Fruit fly (Drosophila melanogaster): ENCODE results near the gene CG10958.

The CG10958 gene

dm6 chrX:8114476-8115342, 17.4 kb upstream of the CG10958 start (continued):
- peak; percentile 41 for TF ChIP-seq CG12155 (GFP tag; optimal IDR thresholded peaks at IDR 0.05)
- TF ChIP-seq NK7.1 (GFP tag; optimal IDR thresholded peaks at IDR 0.05): peak; percentile 30
- TF ChIP-seq B-H1 (GFP tag; IDR thresholded peaks at IDR 0.05): peak; percentile 36; the same call in 2 of the 3 replicates
- TF ChIP-seq CG13424 (tag; optimal IDR thresholded peaks at IDR 0.05): peak; percentile 77
- TF ChIP-seq CG4360 (GFP tag; IDR thresholded peaks at IDR 0.05): peak; percentile 31; the same call in 1 of the 2 replicates
- peak; percentile 45 for TF ChIP-seq ind (GFP tag; optimal IDR thresholded peaks at IDR 0.05)
- TF ChIP-seq vfl (GFP tag; optimal IDR thresholded peaks at IDR 0.05): peak; percentile 64
- peak; percentile 20 for TF ChIP-seq CG3163 (GFP tag; optimal IDR thresholded peaks at IDR 0.05)
- TF ChIP-seq fd3F (GFP tag; optimal IDR thresholded peaks at IDR 0.05): peak; percentile 52
- TF ChIP-seq H2.0 (GFP tag; IDR thresholded peaks at IDR 0.05): peak; percentile 11; the same call in 1 of the 2 replicates
- TF ChIP-seq amos (GFP tag; IDR thresholded peaks at IDR 0.05; ENCODE audit: partially characterized antibody): no peak
- peak; percentile 52 for TF ChIP-seq her (GFP tag; optimal IDR thresholded peaks at IDR 0.05)
- peak; percentile 61 for TF ChIP-seq Nf-YC (tag; optimal IDR thresholded peaks at IDR 0.05)
- peak; percentile 9 for TF ChIP-seq kah (GFP tag; optimal IDR thresholded peaks at IDR 0.05)
- TF ChIP-seq CG15011 (GFP tag; optimal IDR thresholded peaks at IDR 0.05): peak; percentile 62
- TF ChIP-seq HHEX (GFP tag; optimal IDR thresholded peaks at IDR 0.05): peak; percentile 70
- TF ChIP-seq grn (GFP tag; optimal IDR thresholded peaks at IDR 0.05): no peak
- TF ChIP-seq bab2 (GFP tag; optimal IDR thresholded peaks at IDR 0.05): peak; percentile 39
- TF ChIP-seq ap (GFP tag; IDR thresholded peaks at IDR 0.05): peak; percentile 68; the same call in 1 of the 2 replicates
- TF ChIP-seq chif (GFP tag; optimal IDR thresholded peaks at IDR 0.05): peak; percentile 28 to 32
- peak; percentile 6 for TF ChIP-seq oc (tag; optimal IDR thresholded peaks at IDR 0.05)
- peak; percentile 16 for TF ChIP-seq Max (GFP tag; optimal IDR thresholded peaks at IDR 0.05)
- peak; percentile 88 for TF ChIP-seq Ets65A (GFP tag)
- TF ChIP-seq gfzf (GFP tag; optimal IDR thresholded peaks at IDR 0.05): no peak
- TF ChIP-seq CG14710 (tag; optimal IDR thresholded peaks at IDR 0.05): peak; percentile 7
- TF ChIP-seq Lpt (GFP tag; optimal IDR thresholded peaks at IDR 0.05): no peak
- TF ChIP-seq abd-A (tag; optimal IDR thresholded peaks at IDR 0.05): no peak
- no peak for TF ChIP-seq Taf1 (GFP tag; IDR thresholded peaks at IDR 0.05)
- peak; percentile 42 for TF ChIP-seq CG6689 (GFP tag; IDR thresholded peaks at IDR 0.05)
- TF ChIP-seq CG12391 (tag; optimal IDR thresholded peaks at IDR 0.05): peak; percentile 64
- TF ChIP-seq D19B (GFP tag; optimal IDR thresholded peaks at IDR 0.05): peak; percentile 36
- peak; percentile 46 for TF ChIP-seq lilli (GFP tag; optimal IDR thresholded peaks at IDR 0.05)
- TF ChIP-seq CG8944 (GFP tag; optimal IDR thresholded peaks at IDR 0.05): peak; percentile 14
- TF ChIP-seq Vsx1 (GFP tag; optimal IDR thresholded peaks at IDR 0.05): no peak
- TF ChIP-seq gcm (GFP tag; optimal IDR thresholded peaks at IDR 0.05): peak; percentile 26
- peak; percentile 55; the same call in 1 of the 3 replicates for TF ChIP-seq Dbx (GFP tag; IDR thresholded peaks at IDR 0.05)
- no peak for TF ChIP-seq klu (GFP tag; IDR thresholded peaks at IDR 0.05)
- no peak for TF ChIP-seq Awh (GFP tag; IDR thresholded peaks at IDR 0.05)
- no peak for TF ChIP-seq CG15601 (tag; optimal IDR thresholded peaks at IDR 0.05)
- peak; percentile 13 for TF ChIP-seq CG31388 (GFP tag; optimal IDR thresholded peaks at IDR 0.05)
- TF ChIP-seq pb (GFP tag; optimal IDR thresholded peaks at IDR 0.05): peak; percentile 41
- TF ChIP-seq cwo (GFP tag; optimal IDR thresholded peaks at IDR 0.05): peak; percentile 70
- TF ChIP-seq CG6813 (GFP tag; optimal IDR thresholded peaks at IDR 0.05): peak; percentile 48
- peak in 1 of 2 experiments; percentile 16 for TF ChIP-seq crp (GFP tag; optimal IDR thresholded peaks at IDR 0.05)
- TF ChIP-seq CG11560 (tag; IDR thresholded peaks at IDR 0.05): no peak
- TF ChIP-seq CG8290 (GFP tag; optimal IDR thresholded peaks at IDR 0.05): no peak
- TF ChIP-seq CG8290 (tag; optimal IDR thresholded peaks at IDR 0.05): peak in 1 of 2 experiments; percentile 59
- TF ChIP-seq PHDP (tag; optimal IDR thresholded peaks at IDR 0.05): peak; percentile 75
- TF ChIP-seq CG14014 (GFP tag; IDR thresholded peaks at IDR 0.05): peak; percentile 74

Data from whole organism, embryonic.